Worm (Caenorhabditis elegans): ENCODE results near the gene perm-4.

Gene perm-4

DNA sequence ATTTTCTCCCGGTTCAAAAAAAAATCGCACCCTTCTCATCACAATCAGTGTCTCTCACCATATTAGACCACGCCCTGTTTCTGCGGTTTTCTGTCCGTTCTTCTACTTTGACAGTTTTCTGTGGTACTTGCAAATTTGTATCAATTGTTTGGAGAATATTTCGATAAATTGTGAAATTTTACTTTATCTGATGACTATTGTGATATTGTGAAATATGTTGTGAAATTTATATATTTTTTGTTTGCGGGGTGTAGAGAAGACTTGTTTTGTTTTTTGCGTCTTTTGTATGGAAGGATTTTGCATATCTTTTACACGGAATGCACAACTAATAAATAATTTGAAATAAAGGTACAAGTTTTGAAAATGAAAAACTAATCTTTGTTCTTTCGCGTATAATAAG is 42.4 kb upstream of the perm-4 start:
- TF ChIP-seq ama-1 (optimal IDR thresholded peaks at IDR 0.05) (no peak), skn-1 (tag; optimal IDR thresholded peaks at IDR 0.05) (no peak), nhr-237 (tag; optimal IDR thresholded peaks at IDR 0.05) (no peak), unc-55 (GFP tag; optimal IDR thresholded peaks at IDR 0.05) (no peak), egl-27 (tag; optimal IDR thresholded peaks at IDR 0.05) (no peak), nhr-23 (tag; optimal IDR thresholded peaks at IDR 0.05) (no peak), ceh-82 (tag; optimal IDR thresholded peaks at IDR 0.05) (no peak), fos-1 (tag; optimal IDR thresholded peaks at IDR 0.05) (no peak), nhr-6 (tag; optimal IDR thresholded peaks at IDR 0.05) (no peak), mbf-1 (tag; optimal IDR thresholded peaks at IDR 0.05) (no peak), nhr-10 (tag; optimal IDR thresholded peaks at IDR 0.05) (no peak), elt-1 (tag; optimal IDR thresholded peaks at IDR 0.05) (no peak), ztf-1 (GFP tag; conservative IDR thresholded peaks at IDR 0.05) (no peak), nhr-11 (tag; optimal IDR thresholded peaks at IDR 0.05) (no peak), lin-13 (GFP tag; optimal IDR thresholded peaks at IDR 0.05) (no peak), F13H6.1 (tag; optimal IDR thresholded peaks at IDR 0.05) (no peak), aly-2 (tag; optimal IDR thresholded peaks at IDR 0.05) (no peak), snpc-4 (tag; optimal IDR thresholded peaks at IDR 0.05) (no peak), nhr-129 (tag; optimal IDR thresholded peaks at IDR 0.05) (no peak)

ce11 chrIV:1163126-1163525 is 38.2 kb upstream of the perm-4 start, which contains the start of gene C50A2.7:
Gene C50A2.7, plus strand, starts transcription at chrIV:1163426.
- TF ChIP-seq ztf-11 (tag; optimal IDR thresholded peaks at IDR 0.05) (no peak), nhr-237 (tag; optimal IDR thresholded peaks at IDR 0.05) (no peak), nhr-77 (tag; optimal IDR thresholded peaks at IDR 0.05) (no peak), F13H6.1 (tag; optimal IDR thresholded peaks at IDR 0.05) (no peak), skn-1 (tag; optimal IDR thresholded peaks at IDR 0.05) (no peak), fos-1 (tag; optimal IDR thresholded peaks at IDR 0.05) (no peak), nhr-10 (tag; optimal IDR thresholded peaks at IDR 0.05) (no peak), nhr-12 (tag; optimal IDR thresholded peaks at IDR 0.05) (no peak), unc-55 (GFP tag; optimal IDR thresholded peaks at IDR 0.05) (no peak), lin-39 (tag; optimal IDR thresholded peaks at IDR 0.05) (no peak), R02D3.7 (tag; optimal IDR thresholded peaks at IDR 0.05) (no peak), elt-3 (tag; optimal IDR thresholded peaks at IDR 0.05) (no peak), lin-11 (tag; optimal IDR thresholded peaks at IDR 0.05) (no peak), ztf-4 (tag; optimal IDR thresholded peaks at IDR 0.05) (no peak), nhr-129 (tag; optimal IDR thresholded peaks at IDR 0.05) (no peak), gmeb-1 (tag; optimal IDR thresholded peaks at IDR 0.05) (no peak), dmd-4 (tag; optimal IDR thresholded peaks at IDR 0.05) (no peak), alr-1 (tag; optimal IDR thresholded peaks at IDR 0.05) (no peak), unc-62 (GFP tag; optimal IDR thresholded peaks at IDR 0.05) (no peak)

DNA sequence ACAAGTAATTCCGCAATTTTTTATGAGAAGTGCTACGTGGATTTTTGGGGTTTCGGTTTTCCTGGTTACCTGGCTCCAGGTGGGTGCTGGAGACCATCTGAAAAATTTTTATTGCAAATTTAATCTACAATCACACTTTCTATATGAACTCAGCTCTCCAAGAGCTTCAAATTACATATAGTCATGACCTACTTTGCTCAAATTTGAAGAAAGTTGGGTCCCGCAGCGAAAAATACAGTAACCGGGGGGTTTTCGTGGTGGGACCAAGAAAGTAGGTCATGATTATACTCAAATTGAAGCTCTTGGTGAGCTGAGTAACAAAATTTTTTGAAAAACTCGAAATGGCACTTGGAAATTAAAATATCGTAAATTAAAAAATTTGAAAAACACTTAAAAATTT is 35.5 kb upstream of the perm-4 start, which contains the start of gene ets-8:
ets-8 (minus strand) TSS at position 101 of the 400 bp plus-strand sequence.
- TF ChIP-seq ceh-82 (tag; optimal IDR thresholded peaks at IDR 0.05) = no peak
- TF ChIP-seq snpc-4 (tag; optimal IDR thresholded peaks at IDR 0.05) = no peak
- TF ChIP-seq sem-4 (tag; optimal IDR thresholded peaks at IDR 0.05) = no peak
- TF ChIP-seq lsy-2 (tag; optimal IDR thresholded peaks at IDR 0.05) = no peak
- no peak for TF ChIP-seq ceh-16 (tag; optimal IDR thresholded peaks at IDR 0.05)
- no peak for TF ChIP-seq skn-1 (tag; optimal IDR thresholded peaks at IDR 0.05)
- no peak for TF ChIP-seq Y55F3AM.14 (GFP tag; optimal IDR thresholded peaks at IDR 0.05)
- TF ChIP-seq nhr-23 (tag; optimal IDR thresholded peaks at IDR 0.05) = no peak

ce11 chrIV:1157928-1158327 is 33.0 kb upstream of the perm-4 start, which contains the start of gene C50A2.3:
Gene C50A2.3, minus strand, starts transcription at chrIV:1158028.
- TF ChIP-seq Y55F3AM.14 (GFP tag; optimal IDR thresholded peaks at IDR 0.05) (no peak), elt-1 (tag; optimal IDR thresholded peaks at IDR 0.05) (no peak), ZK546.5 (tag; optimal IDR thresholded peaks at IDR 0.05) (no peak), lin-13 (GFP tag; optimal IDR thresholded peaks at IDR 0.05) (no peak), fos-1 (tag; optimal IDR thresholded peaks at IDR 0.05) (no peak), gmeb-1 (tag; optimal IDR thresholded peaks at IDR 0.05) (no peak), lsy-2 (tag; optimal IDR thresholded peaks at IDR 0.05) (no peak), unc-55 (GFP tag; optimal IDR thresholded peaks at IDR 0.05) (no peak), nhr-10 (tag; optimal IDR thresholded peaks at IDR 0.05) (no peak), mbf-1 (tag; optimal IDR thresholded peaks at IDR 0.05) (no peak), unc-39 (tag; optimal IDR thresholded peaks at IDR 0.05) (no peak), ceh-82 (tag; optimal IDR thresholded peaks at IDR 0.05) (no peak), nhr-237 (tag; optimal IDR thresholded peaks at IDR 0.05) (no peak), nhr-23 (tag; optimal IDR thresholded peaks at IDR 0.05) (no peak), sma-3 (GFP tag; optimal IDR thresholded peaks at IDR 0.05) (no peak), crh-2 (tag; optimal IDR thresholded peaks at IDR 0.05) (no peak), nhr-77 (tag; optimal IDR thresholded peaks at IDR 0.05) (no peak), alr-1 (tag; optimal IDR thresholded peaks at IDR 0.05) (no peak)

Measured in whole organism, L2 larva.